Worm (Caenorhabditis elegans): ENCODE measurements around the gene C45G7.4.

The C45G7.4 gene

ce11 chrIV:2390804-2391203 lies 42.0 kb upstream of the C45G7.4 start, which contains the start of gene eri-5:
Gene eri-5, plus strand, starts transcription at chrIV:2390821.
- no peak for TF ChIP-seq peb-1 (tag; optimal IDR thresholded peaks at IDR 0.05)
- no peak for TF ChIP-seq mdl-1 (tag; optimal IDR thresholded peaks at IDR 0.05)
- no peak for TF ChIP-seq fos-1 (tag; optimal IDR thresholded peaks at IDR 0.05)
- no peak for TF ChIP-seq zag-1 (tag; optimal IDR thresholded peaks at IDR 0.05)
- no peak for TF ChIP-seq blmp-1 (tag; optimal IDR thresholded peaks at IDR 0.05; ENCODE audit: insufficient read depth)
- TF ChIP-seq elt-3 (tag; optimal IDR thresholded peaks at IDR 0.05): no peak
- no peak for TF ChIP-seq snpc-4 (tag; optimal IDR thresholded peaks at IDR 0.05)
- no peak for TF ChIP-seq alr-1 (tag; optimal IDR thresholded peaks at IDR 0.05)

DNA sequence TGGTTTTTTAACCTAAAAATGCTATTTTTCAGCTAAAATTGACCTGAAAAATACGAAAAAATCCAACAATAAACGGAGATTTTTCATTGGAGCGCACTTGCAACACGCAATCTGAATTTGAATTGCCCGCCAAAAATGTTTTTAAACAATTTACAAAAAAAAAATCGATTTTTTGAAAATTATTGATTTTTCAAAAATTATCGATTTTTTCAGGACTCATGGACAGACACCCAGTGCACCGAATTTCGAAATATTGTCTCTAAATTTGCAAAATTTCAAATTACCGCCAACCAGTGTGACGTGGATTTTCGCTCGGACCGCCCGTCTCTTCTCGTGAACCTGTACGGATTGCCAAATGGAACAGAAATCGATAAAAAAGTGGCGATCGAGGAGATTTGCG lies 41.0 kb upstream of the C45G7.4 start:
- TF ChIP-seq lin-39 (tag; optimal IDR thresholded peaks at IDR 0.05) (no peak), dmd-4 (tag; optimal IDR thresholded peaks at IDR 0.05) (no peak), nhr-12 (tag; optimal IDR thresholded peaks at IDR 0.05) (no peak), sma-9 (GFP tag; optimal IDR thresholded peaks at IDR 0.05) (no peak), sma-9 (tag; optimal IDR thresholded peaks at IDR 0.05) (no peak), unc-55 (GFP tag; optimal IDR thresholded peaks at IDR 0.05) (no peak), nhr-25 (tag; optimal IDR thresholded peaks at IDR 0.05) (no peak), elt-3 (tag; optimal IDR thresholded peaks at IDR 0.05) (no peak), mbf-1 (tag; optimal IDR thresholded peaks at IDR 0.05) (no peak), nhr-23 (tag; optimal IDR thresholded peaks at IDR 0.05) (no peak)

DNA sequence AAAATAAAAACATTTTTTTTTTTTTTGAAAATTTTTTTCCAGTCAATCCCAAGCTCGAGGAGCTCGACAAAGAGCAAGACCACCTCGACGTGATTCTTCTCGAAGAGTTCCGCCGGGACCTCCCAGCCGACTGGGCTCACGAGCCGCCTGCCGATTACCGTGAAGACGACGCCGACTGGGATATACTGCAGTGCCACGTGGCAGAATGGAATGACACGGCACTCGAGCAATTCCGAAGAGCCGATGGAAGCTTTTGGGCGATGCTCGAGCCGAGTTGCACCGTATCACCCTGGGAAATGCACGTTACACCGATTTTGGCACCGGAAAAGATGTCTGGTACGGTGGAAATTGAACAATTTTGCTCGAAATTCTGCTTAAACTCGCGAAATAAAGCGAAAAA lies 39.8 kb upstream of the C45G7.4 start:
- TF ChIP-seq alr-1 (tag; optimal IDR thresholded peaks at IDR 0.05): no peak
- TF ChIP-seq mbf-1 (tag; optimal IDR thresholded peaks at IDR 0.05): no peak
- no peak for TF ChIP-seq F13H6.1 (tag; optimal IDR thresholded peaks at IDR 0.05)
- TF ChIP-seq ztf-1 (GFP tag; conservative IDR thresholded peaks at IDR 0.05): no peak
- TF ChIP-seq nhr-129 (tag; optimal IDR thresholded peaks at IDR 0.05): no peak
- no peak for TF ChIP-seq ceh-16 (tag; optimal IDR thresholded peaks at IDR 0.05)
- TF ChIP-seq aly-2 (tag; optimal IDR thresholded peaks at IDR 0.05): no peak
- no peak for TF ChIP-seq lin-13 (GFP tag; optimal IDR thresholded peaks at IDR 0.05)
- no peak for TF ChIP-seq R02D3.7 (tag; optimal IDR thresholded peaks at IDR 0.05)
- no peak for TF ChIP-seq egl-27 (tag; optimal IDR thresholded peaks at IDR 0.05)
- no peak for TF ChIP-seq ztf-11 (tag; optimal IDR thresholded peaks at IDR 0.05)
- no peak for TF ChIP-seq mab-5 (tag; optimal IDR thresholded peaks at IDR 0.05)
- TF ChIP-seq nhr-6 (tag; optimal IDR thresholded peaks at IDR 0.05): no peak
- no peak for TF ChIP-seq unc-55 (GFP tag; optimal IDR thresholded peaks at IDR 0.05)
- no peak for TF ChIP-seq nhr-23 (tag; optimal IDR thresholded peaks at IDR 0.05)
- no peak for TF ChIP-seq mdl-1 (tag; optimal IDR thresholded peaks at IDR 0.05)
- TF ChIP-seq Y55F3AM.14 (GFP tag; optimal IDR thresholded peaks at IDR 0.05): no peak
- TF ChIP-seq nhr-21 (tag; optimal IDR thresholded peaks at IDR 0.05): no peak

DNA sequence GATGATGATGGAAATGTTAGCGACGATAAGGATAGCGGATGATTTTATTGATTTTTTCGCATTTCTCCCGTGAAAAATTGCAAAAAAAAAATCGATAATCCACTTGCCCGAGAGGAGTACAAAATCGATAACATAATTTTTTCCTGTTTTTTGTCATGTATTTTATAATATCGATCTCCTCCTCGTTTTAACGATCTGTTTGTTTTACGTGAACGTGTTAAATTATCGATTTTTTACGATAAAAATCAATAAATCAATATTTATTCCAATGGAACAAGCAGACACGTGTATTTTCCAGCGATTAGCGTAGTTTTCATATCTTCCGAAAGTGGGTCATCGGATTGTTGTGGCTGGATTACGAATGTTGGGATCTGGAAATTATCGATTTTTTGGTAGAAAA lies 36.8 kb upstream of the C45G7.4 start:
- no peak for TF ChIP-seq lin-39 (tag; optimal IDR thresholded peaks at IDR 0.05)
- TF ChIP-seq dmd-4 (tag; optimal IDR thresholded peaks at IDR 0.05): no peak
- no peak for TF ChIP-seq sma-3 (GFP tag; optimal IDR thresholded peaks at IDR 0.05)
- TF ChIP-seq alr-1 (tag; optimal IDR thresholded peaks at IDR 0.05): no peak
- TF ChIP-seq skn-1 (tag; optimal IDR thresholded peaks at IDR 0.05): no peak
- TF ChIP-seq unc-62 (GFP tag; optimal IDR thresholded peaks at IDR 0.05): no peak
- no peak for TF ChIP-seq peb-1 (tag; optimal IDR thresholded peaks at IDR 0.05)
- no peak for TF ChIP-seq ceh-16 (tag; optimal IDR thresholded peaks at IDR 0.05)
- TF ChIP-seq nhr-77 (tag; optimal IDR thresholded peaks at IDR 0.05): no peak
- TF ChIP-seq ztf-4 (tag; optimal IDR thresholded peaks at IDR 0.05): no peak
- no peak for TF ChIP-seq nhr-237 (tag; optimal IDR thresholded peaks at IDR 0.05)
- TF ChIP-seq ZK546.5 (tag; optimal IDR thresholded peaks at IDR 0.05): no peak
- no peak for TF ChIP-seq aly-2 (tag; optimal IDR thresholded peaks at IDR 0.05)
- no peak for TF ChIP-seq nhr-25 (tag; optimal IDR thresholded peaks at IDR 0.05)
- no peak for TF ChIP-seq elt-1 (tag; optimal IDR thresholded peaks at IDR 0.05)
- no peak for TF ChIP-seq lin-11 (tag; optimal IDR thresholded peaks at IDR 0.05)
- no peak for TF ChIP-seq zag-1 (tag; optimal IDR thresholded peaks at IDR 0.05)
- no peak for TF ChIP-seq nhr-21 (tag; optimal IDR thresholded peaks at IDR 0.05)

Measured in whole organism, L2 larva.